Worm (Caenorhabditis elegans) whole organism, young adult: Measurements from ENCODE around the gene mec-14.

ENCODE experiments used
- B0261.1 ChIP-seq: sonication (generic microtip); optimal IDR thresholded peaks from 2 replicates; lab custom pipeline; 2016; ENCODE audit warnings: mild to moderate bottlenecking, missing genetic modification characterization, moderate library complexity, missing compliant biosample characterization
- B0336.3 ChIP-seq: fragments of 200-800 bp; sonication (Bioruptor generic); IDR thresholded peaks from 2 replicates; pipeline ENCODE4 v1.3.6; 2022; ENCODE audit warnings: missing genetic modification characterization, missing compliant biosample characterization
- F22D6.2 ChIP-seq: sonication (generic microtip); optimal IDR thresholded peaks from 2 replicates; lab custom pipeline; 2016; ENCODE audit warnings: mild to moderate bottlenecking, missing genetic modification characterization, missing compliant biosample characterization
- F37B4.10 ChIP-seq: fragments of 200-800 bp; sonication (Bioruptor generic); IDR thresholded peaks from 2 replicates; pipeline ENCODE4 v1.3.6; 2022; ENCODE audit warnings: missing genetic modification characterization, missing compliant biosample characterization
- F55B11.4 ChIP-seq: sonication (generic microtip); optimal IDR thresholded peaks from 2 replicates; lab custom pipeline; 2016; ENCODE audit warnings: missing compliant biosample characterization, missing genetic modification characterization, borderline replicate concordance; ENCODE audit not compliant: insufficient read depth
- F57C9.4 ChIP-seq: sonication (generic microtip); optimal IDR thresholded peaks from 2 replicates; lab custom pipeline; 2017; ENCODE audit warnings: mild to moderate bottlenecking, missing genetic modification characterization, missing compliant biosample characterization
- K11D2.4 ChIP-seq: fragments of 200-800 bp; sonication (Bioruptor generic); IDR thresholded peaks from 2 replicates; pipeline ENCODE4 v1.3.6; 2022; ENCODE audit warnings: missing genetic modification reagents, missing genetic modification characterization, missing compliant biosample characterization
- Y53F4B.3 ChIP-seq: fragments of 200-800 bp; sonication (Bioruptor generic); IDR thresholded peaks from 2 replicates; pipeline ENCODE4 v1.3.6; 2022; ENCODE audit warnings: missing genetic modification reagents, missing genetic modification characterization, missing compliant biosample characterization
- Y67H2A.10 ChIP-seq: fragments of 200-800 bp; sonication (Bioruptor generic); conservative IDR thresholded peaks from 2 replicates; pipeline ENCODE4 v1.3.6; 2022; ENCODE audit warnings: missing genetic modification reagents, missing genetic modification characterization, missing compliant biosample characterization
- attf-6 ChIP-seq: fragments of 200-800 bp; sonication (Bioruptor generic); IDR thresholded peaks from 2 replicates; pipeline ENCODE4 v1.3.6; 2022; ENCODE audit warnings: missing genetic modification reagents, missing genetic modification characterization, missing compliant biosample characterization
- bed-1 ChIP-seq: fragments of 200-800 bp; sonication (Bioruptor generic); IDR thresholded peaks from 2 replicates; pipeline ENCODE4 v1.3.6; 2022; ENCODE audit warnings: missing genetic modification reagents, missing genetic modification characterization, missing compliant biosample characterization
- bed-2 ChIP-seq: fragments of 200-800 bp; sonication (Bioruptor generic); IDR thresholded peaks from 2 replicates; pipeline ENCODE4 v1.3.6; 2022; ENCODE audit warnings: missing genetic modification reagents, missing genetic modification characterization, missing compliant biosample characterization
- cebp-1 ChIP-seq, 2 experiments: fragments of 200-800 bp in 1 of 2; sonication (Bioruptor generic) in 1 of 2; sonication (generic microtip) in 1 of 2; IDR thresholded peaks in 1 of 2; optimal IDR thresholded peaks in 1 of 2; 2 replicates each; pipeline versions ENCODE4 v1.3.6 to Lab custom; 2017 to 2022; ENCODE audit warnings: missing compliant biosample characterization in 2 of 2, missing genetic modification characterization in 2 of 2, mild to moderate bottlenecking in 1 of 2, missing genetic modification reagents in 1 of 2, moderate library complexity in 1 of 2
- ceh-100 ChIP-seq: fragments of 200-800 bp; sonication (Bioruptor generic); IDR thresholded peaks from 2 replicates; pipeline ENCODE4 v1.3.6; 2022; ENCODE audit warnings: missing genetic modification reagents, missing genetic modification characterization, missing compliant biosample characterization
- ceh-58 ChIP-seq: fragments of 200-800 bp; sonication (Bioruptor generic); IDR thresholded peaks from 2 replicates; pipeline ENCODE4 v1.3.6; 2022; ENCODE audit warnings: missing genetic modification characterization, missing compliant biosample characterization
- chd-7 ChIP-seq: sonication (generic microtip); optimal IDR thresholded peaks from 2 replicates; lab custom pipeline; 2016; ENCODE audit warnings: mild to moderate bottlenecking, missing genetic modification characterization, moderate library complexity, missing compliant biosample characterization
- dox-1 ChIP-seq: fragments of 200-800 bp; sonication (Bioruptor generic); IDR thresholded peaks from 2 replicates; pipeline ENCODE4 v1.3.6; 2022; ENCODE audit warnings: missing genetic modification reagents, missing genetic modification characterization, missing compliant biosample characterization
- dpff-1 ChIP-seq: sonication (generic microtip); optimal IDR thresholded peaks from 2 replicates; lab custom pipeline; 2017; ENCODE audit warnings: mild to moderate bottlenecking, missing genetic modification characterization, missing compliant biosample characterization
- gei-17 ChIP-seq: fragments of 200-800 bp; sonication (Bioruptor generic); optimal IDR thresholded peaks from 2 replicates; lab custom pipeline; 2018; ENCODE audit warnings: mild to moderate bottlenecking, missing genetic modification characterization, missing compliant biosample characterization
- him-1 ChIP-seq: sonication (generic microtip); optimal IDR thresholded peaks from 2 replicates; lab custom pipeline; 2016; ENCODE audit warnings: missing genotype, missing genetic modification reagents, missing genetic modification characterization, missing compliant biosample characterization
- hlh-26 ChIP-seq: fragments of 200-800 bp; sonication (Bioruptor generic); conservative IDR thresholded peaks from 2 replicates; pipeline ENCODE4 v1.3.6; 2022; ENCODE audit warnings: missing genetic modification reagents, missing genetic modification characterization, missing compliant biosample characterization
- hmg-20 ChIP-seq: fragments of 200-800 bp; sonication (Bioruptor generic); IDR thresholded peaks from 2 replicates; pipeline ENCODE4 v1.3.6; 2022; ENCODE audit warnings: missing genetic modification reagents, missing genetic modification characterization, missing compliant biosample characterization
- hrde-1 ChIP-seq: sonication (generic microtip); optimal IDR thresholded peaks from 2 replicates; lab custom pipeline; 2016; ENCODE audit warnings: missing genetic modification characterization, mild to moderate bottlenecking, missing compliant biosample characterization, moderate library complexity, missing genotype, missing genetic modification reagents, borderline replicate concordance
- let-526 ChIP-seq: fragments of 200-800 bp; sonication (Bioruptor generic); IDR thresholded peaks from 2 replicates; pipeline ENCODE4 v1.3.6; 2022; ENCODE audit warnings: missing genetic modification reagents, missing genetic modification characterization, missing compliant biosample characterization
- let-607 ChIP-seq, 2 experiments: fragments of 200-800 bp in 1 of 2; sonication (Bioruptor generic) in 1 of 2; sonication (generic microtip) in 1 of 2; optimal IDR thresholded peaks; 2 replicates each; lab custom pipeline; 2016 to 2018; ENCODE audit warnings: mild to moderate bottlenecking in 2 of 2, missing compliant biosample characterization in 2 of 2, missing genetic modification characterization in 2 of 2, moderate library complexity in 2 of 2, missing genotype in 1 of 2
- lin-26 ChIP-seq: fragments of 200-800 bp; sonication (Bioruptor generic); IDR thresholded peaks from 2 replicates; pipeline ENCODE4 v1.3.6; 2022; ENCODE audit warnings: missing genetic modification reagents, missing genetic modification characterization, missing compliant biosample characterization
- lsy-27 ChIP-seq: sonication (generic microtip); optimal IDR thresholded peaks from 2 replicates; lab custom pipeline; 2017; ENCODE audit warnings: missing genetic modification characterization, mild to moderate bottlenecking, missing compliant biosample characterization, antibody characterized with exemption, missing genotype, borderline replicate concordance; ENCODE audit not compliant: insufficient read depth
- madf-10 ChIP-seq: sonication (generic microtip); optimal IDR thresholded peaks from 2 replicates; lab custom pipeline; 2016; ENCODE audit warnings: mild to moderate bottlenecking, missing genetic modification characterization, missing compliant biosample characterization
- madf-6 ChIP-seq: fragments of 200-800 bp; sonication (Bioruptor generic); IDR thresholded peaks from 2 replicates; pipeline ENCODE4 v1.3.6; 2022; ENCODE audit warnings: missing genetic modification reagents, missing genetic modification characterization, missing compliant biosample characterization
- madf-8 ChIP-seq: fragments of 200-800 bp; sonication (Bioruptor generic); conservative IDR thresholded peaks from 2 replicates; pipeline ENCODE4 v1.3.6; 2022; ENCODE audit warnings: missing genetic modification reagents, missing genetic modification characterization, missing compliant biosample characterization
- mes-4 ChIP-seq: sonication (generic microtip); optimal IDR thresholded peaks from 2 replicates; lab custom pipeline; 2016; ENCODE audit warnings: missing genotype, missing genetic modification characterization, missing compliant biosample characterization
- mxl-1 ChIP-seq: sonication (generic microtip); optimal IDR thresholded peaks from 2 replicates; lab custom pipeline; 2016; ENCODE audit warnings: missing genetic modification characterization, missing compliant biosample characterization
- rcor-1 ChIP-seq: fragments of 200-800 bp; sonication (Bioruptor generic); IDR thresholded peaks from 2 replicates; pipeline ENCODE4 v1.3.6; 2022; ENCODE audit warnings: missing genetic modification reagents, missing genetic modification characterization, missing compliant biosample characterization
- snpc-1.3 ChIP-seq: sonication (generic microtip); optimal IDR thresholded peaks from 2 replicates; lab custom pipeline; 2017; ENCODE audit warnings: missing genetic modification characterization, mild to moderate bottlenecking, missing compliant biosample characterization, antibody characterized with exemption, moderate library complexity, missing genotype, missing genetic modification reagents; ENCODE audit not compliant: insufficient read depth
- tbp1 ChIP-seq: fragments of 200-800 bp; sonication (Bioruptor generic); optimal IDR thresholded peaks from 2 replicates; lab custom pipeline; 2018; ENCODE audit warnings: mild to moderate bottlenecking, missing genetic modification characterization, missing compliant biosample characterization
- tlf-1 ChIP-seq: fragments of 200-800 bp; sonication (Bioruptor generic); optimal IDR thresholded peaks from 2 replicates; lab custom pipeline; 2018; ENCODE audit warnings: mild to moderate bottlenecking, missing genetic modification characterization, missing compliant biosample characterization
- unc-62 ChIP-seq: fragments of 150-350 bp; optimal IDR thresholded peaks from 2 replicates; lab custom pipeline; 2014; ENCODE audit warnings: missing biosample characterization, missing genetic modification reagents, missing genetic modification characterization
- xnd-1 ChIP-seq: sonication (generic microtip); optimal IDR thresholded peaks from 2 replicates; lab custom pipeline; 2016; ENCODE audit warnings: missing genotype, missing genetic modification reagents, missing genetic modification characterization, missing compliant biosample characterization
- zfh-2 ChIP-seq: fragments of 200-800 bp; sonication (Bioruptor generic); conservative IDR thresholded peaks from 2 replicates; pipeline ENCODE4 v1.3.6; 2022; ENCODE audit warnings: missing genetic modification reagents, missing genetic modification characterization, missing compliant biosample characterization
- ztf-18 ChIP-seq: sonication (generic microtip); optimal IDR thresholded peaks from 2 replicates; lab custom pipeline; 2016; ENCODE audit warnings: missing genotype, mild to moderate bottlenecking, missing genetic modification characterization, missing compliant biosample characterization
- ztf-6 ChIP-seq: fragments of 200-800 bp; sonication (Bioruptor generic); IDR thresholded peaks from 2 replicates; pipeline ENCODE4 v1.3.6; 2022; ENCODE audit warnings: missing genetic modification reagents, missing genetic modification characterization, missing compliant biosample characterization

Gene mec-14

DNA sequence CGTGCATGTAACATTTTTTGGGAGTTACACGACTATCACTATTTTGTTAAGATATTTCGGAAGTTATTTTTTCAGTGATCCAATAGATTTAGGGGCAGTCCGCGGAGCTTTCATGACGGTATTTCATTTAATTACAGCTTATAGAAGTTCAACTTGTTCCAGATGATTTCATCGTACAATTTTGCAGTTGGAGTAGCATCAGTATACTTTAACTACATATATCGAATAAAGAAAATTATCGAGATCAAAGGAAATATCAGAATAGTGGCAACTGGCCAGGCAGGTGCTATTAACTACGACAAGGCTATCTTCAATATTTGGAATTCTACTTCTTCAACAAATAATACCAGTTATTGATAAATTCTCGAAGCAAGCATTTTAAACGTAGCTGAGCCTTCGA, 14.3 kb downstream of the mec-14 start (continued):
- TF ChIP-seq attf-6 (GFP tag; lab: Robert Waterston, UW) = peak; percentile 56; the same call in 1 of the 2 replicates
- TF ChIP-seq madf-10 (tag; lab: Kevin White, UChicago) = no peak
- TF ChIP-seq ztf-6 (GFP tag; lab: Robert Waterston, UW) = no peak
- no peak for TF ChIP-seq let-607 (tag; optimal IDR thresholded peaks at IDR 0.05; lab: Kevin White, UChicago)
- TF ChIP-seq dpff-1 = no peak
- no peak for TF ChIP-seq chd-7
- TF ChIP-seq lin-26 (GFP tag; lab: Robert Waterston, UW) = peak; percentile 78
- TF ChIP-seq dox-1 (GFP tag; lab: Robert Waterston, UW) = no peak
- TF ChIP-seq F37B4.10 (GFP tag; lab: Robert Waterston, UW) = no peak
- TF ChIP-seq unc-62 (GFP tag; lab: Kevin White, UChicago) = no peak
- peak; percentile 66 for TF ChIP-seq tlf-1 (GFP tag; lab: Kevin White, UChicago)

ce11 chrIII:7170090-7170489, 22.7 kb downstream of the mec-14 start:
- TF ChIP-seq madf-8 (GFP tag; lab: Robert Waterston, UW) (no peak), rcor-1 (no peak), hlh-26 (no peak), gei-17 (GFP tag; lab: Kevin White, UChicago) (no peak), cebp-1 (GFP tag; IDR thresholded peaks at IDR 0.05; lab: Robert Waterston, UW) (no peak), cebp-1 (tag; optimal IDR thresholded peaks at IDR 0.05; lab: Kevin White, UChicago) (no peak), xnd-1 (tag; lab: Kevin White, UChicago) (no peak), attf-6 (GFP tag; lab: Robert Waterston, UW) (no peak), let-526 (no peak), Y53F4B.3 (GFP tag; lab: Robert Waterston, UW) (no peak), bed-2 (no peak), ceh-100 (GFP tag; lab: Robert Waterston, UW) (no peak), tbp1 (GFP tag; lab: Kevin White, UChicago) (no peak), F57C9.4 (tag; lab: Kevin White, UChicago) (no peak)

- TF ChIP-seq F22D6.2 (no peak), lsy-27 (tag; lab: Kevin White, UChicago) (no peak), K11D2.4 (GFP tag; lab: Robert Waterston, UW) (no peak), F37B4.10 (GFP tag; lab: Robert Waterston, UW) (no peak), madf-6 (GFP tag; lab: Robert Waterston, UW) (no peak)
Observed at ce11 chrIII:7167568-7167937, 25.2 kb downstream of the mec-14 start, which contains the start of gene acs-4. acs-4 (plus strand) TSS chrIII:7167838.

- no peak for TF ChIP-seq mes-4 (tag; lab: Kevin White, UChicago)
- no peak for TF ChIP-seq F37B4.10 (GFP tag; lab: Robert Waterston, UW)
- TF ChIP-seq mxl-1 (tag; lab: Kevin White, UChicago) = no peak
- TF ChIP-seq hlh-26 = no peak
- no peak for TF ChIP-seq hmg-20 (GFP tag; lab: Robert Waterston, UW)
- TF ChIP-seq zfh-2 (GFP tag; lab: Robert Waterston, UW) = peak; percentile 78
- no peak for TF ChIP-seq F55B11.4 (tag; lab: Kevin White, UChicago)
- peak; percentile 47 for TF ChIP-seq chd-7
- TF ChIP-seq him-1 (tag; lab: Kevin White, UChicago) = no peak
- no peak for TF ChIP-seq ztf-18 (tag; lab: Kevin White, UChicago)
- TF ChIP-seq ceh-58 (GFP tag; lab: Robert Waterston, UW) = no peak
- TF ChIP-seq xnd-1 (tag; lab: Kevin White, UChicago) = no peak
- TF ChIP-seq hrde-1 = no peak
- TF ChIP-seq B0261.1 (tag; lab: Kevin White, UChicago) = no peak
- no peak for TF ChIP-seq Y67H2A.10 (GFP tag; lab: Robert Waterston, UW)
- no peak for TF ChIP-seq cebp-1 (GFP tag; IDR thresholded peaks at IDR 0.05; lab: Robert Waterston, UW)
- peak; percentile 49 for TF ChIP-seq cebp-1 (tag; optimal IDR thresholded peaks at IDR 0.05; lab: Kevin White, UChicago)
- no peak for TF ChIP-seq snpc-1.3
- no peak for TF ChIP-seq B0336.3 (GFP tag; lab: Robert Waterston, UW)
- TF ChIP-seq bed-1 (GFP tag; lab: Robert Waterston, UW) = no peak
Observed at ce11 chrIII:7166664-7167567, 25.9 kb downstream of the mec-14 start.
